Fruit fly (Drosophila melanogaster): Measurements from ENCODE around the gene eIF4E1.

Gene eIF4E1

dm6 chr3L:9410754-9411423 is 8.6 kb upstream of the eIF4E1 start, which contains the start of the genes CG4022 and Cpsf5 (continued):
- TF ChIP-seq ci (GFP tag; IDR thresholded peaks at IDR 0.05) (peak; percentile 90), CG12071 (GFP tag; optimal IDR thresholded peaks at IDR 0.05) (peak; percentile 27), nerfin-2 (GFP tag; IDR thresholded peaks at IDR 0.05; ENCODE audit: partially characterized antibody) (no peak), lola (GFP tag; optimal IDR thresholded peaks at IDR 0.05) (peak in 1 of 3 experiments; percentile 84), ems (GFP tag; optimal IDR thresholded peaks at IDR 0.05) (peak; percentile 70), crc (GFP tag; optimal IDR thresholded peaks at IDR 0.05) (no peak), GATAe (GFP tag; conservative IDR thresholded peaks at IDR 0.05) (no peak), CG1602 (GFP tag; optimal IDR thresholded peaks at IDR 0.05) (peak; percentile 73), pfk (GFP tag; optimal IDR thresholded peaks at IDR 0.05) (no peak), ap (GFP tag; IDR thresholded peaks at IDR 0.05) (peak; percentile 56), H15 (GFP tag; IDR thresholded peaks at IDR 0.05) (peak; percentile 69; the same call in 2 of the 3 replicates), wek (GFP tag; optimal IDR thresholded peaks at IDR 0.05) (no peak), Optix (GFP tag; IDR thresholded peaks at IDR 0.05) (no peak; the same call in 1 of the 3 replicates), CG13296 (GFP tag; optimal IDR thresholded peaks at IDR 0.05) (peak; percentile 72), CG12299 (tag; optimal IDR thresholded peaks at IDR 0.05) (peak; percentile 84), CG31441 (GFP tag; IDR thresholded peaks at IDR 0.05) (peak; percentile 79), CG6683 (GFP tag; optimal IDR thresholded peaks at IDR 0.05) (peak; percentile 53), Atf6 (GFP tag; IDR thresholded peaks at IDR 0.05) (peak; percentile 85), pum (GFP tag; optimal IDR thresholded peaks at IDR 0.05) (peak; percentile 61), CG10321 (GFP tag; IDR thresholded peaks at IDR 0.05) (peak; percentile 40; the same call in 1 of the 2 replicates), CG9797 (GFP tag; optimal IDR thresholded peaks at IDR 0.05) (peak; percentile 89), CG14441 (GFP tag; IDR thresholded peaks at IDR 0.05) (peak; percentile 83), peb (GFP tag; IDR thresholded peaks at IDR 0.05) (peak; percentile 73), NC2α (GFP tag; optimal IDR thresholded peaks at IDR 0.05) (no peak), CG8290 (GFP tag; optimal IDR thresholded peaks at IDR 0.05) (peak; percentile 80), CG8290 (tag; optimal IDR thresholded peaks at IDR 0.05) (peak; percentile 31 to 35), Sox100B (GFP tag; optimal IDR thresholded peaks at IDR 0.05) (peak; percentile 71), exex (tag; optimal IDR thresholded peaks at IDR 0.05) (peak; percentile 77), yki (optimal IDR thresholded peaks at IDR 0.05) (no peak), disco-r (GFP tag; optimal IDR thresholded peaks at IDR 0.05) (no peak), croc (GFP tag; conservative IDR thresholded peaks at IDR 0.05) (peak; percentile 73), Scr (GFP tag; IDR thresholded peaks at IDR 0.05; ENCODE audit: partially characterized antibody) (peak; percentile 41; the same call in 1 of the 2 replicates), kay (GFP tag; optimal IDR thresholded peaks at IDR 0.05) (peak; percentile 71), NK7.1 (GFP tag; optimal IDR thresholded peaks at IDR 0.05) (no peak), CG12236 (GFP tag; optimal IDR thresholded peaks at IDR 0.05) (no peak), CG34224 (GFP tag; IDR thresholded peaks at IDR 0.05; ENCODE audit: partially characterized antibody) (no peak), CG2875 (GFP tag; optimal IDR thresholded peaks at IDR 0.05) (peak; percentile 47), pzg (GFP tag; optimal IDR thresholded peaks at IDR 0.05) (peak; percentile 82), tll (GFP tag; optimal IDR thresholded peaks at IDR 0.05) (no peak), lmd (GFP tag; IDR thresholded peaks at IDR 0.05) (peak; percentile 81), CG17802 (tag; optimal IDR thresholded peaks at IDR 0.05) (peak; percentile 42), CG15269 (tag; optimal IDR thresholded peaks at IDR 0.05) (peak; percentile 88), CG2202 (tag; optimal IDR thresholded peaks at IDR 0.05) (peak; percentile 69), Hey (tag; optimal IDR thresholded peaks at IDR 0.05) (no peak), CG12659 (GFP tag; optimal IDR thresholded peaks at IDR 0.05) (peak; percentile 91), H2.0 (GFP tag; IDR thresholded peaks at IDR 0.05) (peak; percentile 81), Poxn (GFP tag; IDR thresholded peaks at IDR 0.05) (peak; percentile 56; the same call in 1 of the 2 replicates), D (optimal IDR thresholded peaks at IDR 0.05) (no peak), D (GFP tag; optimal IDR thresholded peaks at IDR 0.05) (peak; percentile 75), sug (tag; optimal IDR thresholded peaks at IDR 0.05) (peak; percentile 89)
